Worm (Caenorhabditis elegans): ENCODE measurements around the gene asb-2.

ce11 chrX:4469297-4469816 is at the start of gene asb-2:
- TF ChIP-seq nhr-237 (tag; optimal IDR thresholded peaks at IDR 0.05) (no peak), nhr-12 (tag; optimal IDR thresholded peaks at IDR 0.05) (no peak), nhr-25 (tag; optimal IDR thresholded peaks at IDR 0.05) (peak; percentile 86), nhr-23 (tag; optimal IDR thresholded peaks at IDR 0.05) (no peak), lsy-2 (tag; optimal IDR thresholded peaks at IDR 0.05) (peak; percentile 71 to 93), mdl-1 (tag; optimal IDR thresholded peaks at IDR 0.05) (no peak)
